Worm (Caenorhabditis elegans): ENCODE data around the gene T21D12.12.

Gene T21D12.12

DNA sequence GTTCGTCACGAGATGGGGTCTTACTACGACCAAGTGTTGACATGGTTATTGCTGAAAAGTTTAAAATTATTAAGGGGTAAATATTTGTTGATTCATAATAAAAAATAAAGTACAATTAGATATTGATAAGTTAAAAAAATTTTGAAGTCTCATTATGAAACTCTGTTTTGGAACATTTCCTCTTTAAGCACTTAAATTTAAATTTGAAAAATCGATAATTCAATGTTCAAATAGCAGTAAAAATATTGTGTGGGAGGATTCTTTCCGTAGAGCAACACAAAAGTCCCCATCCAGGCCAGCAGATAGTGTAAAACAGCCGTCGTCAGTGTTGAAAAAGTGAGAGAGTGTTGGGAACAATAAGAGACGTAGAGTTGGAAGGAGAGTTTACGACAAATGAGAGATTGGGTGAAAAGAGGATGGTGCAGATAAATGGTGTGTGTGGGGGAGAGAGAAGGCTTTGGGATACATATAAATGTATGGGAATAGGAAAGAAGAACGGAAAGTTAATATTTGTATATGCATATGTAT lies 2.0 kb upstream of the T21D12.12 start, which contains the start of gene pat-6:
Gene pat-6 (minus strand): TSS at position 51 of the 528 bp plus-strand sequence.
- TF ChIP-seq ceh-36 (tag; optimal IDR thresholded peaks at IDR 0.05) (no peak), pes-1 (GFP tag; IDR thresholded peaks at IDR 0.05) (no peak), sea-1 (GFP tag; conservative IDR thresholded peaks at IDR 0.05) (no peak), scrt-1 (GFP tag; IDR thresholded peaks at IDR 0.05) (no peak)

DNA sequence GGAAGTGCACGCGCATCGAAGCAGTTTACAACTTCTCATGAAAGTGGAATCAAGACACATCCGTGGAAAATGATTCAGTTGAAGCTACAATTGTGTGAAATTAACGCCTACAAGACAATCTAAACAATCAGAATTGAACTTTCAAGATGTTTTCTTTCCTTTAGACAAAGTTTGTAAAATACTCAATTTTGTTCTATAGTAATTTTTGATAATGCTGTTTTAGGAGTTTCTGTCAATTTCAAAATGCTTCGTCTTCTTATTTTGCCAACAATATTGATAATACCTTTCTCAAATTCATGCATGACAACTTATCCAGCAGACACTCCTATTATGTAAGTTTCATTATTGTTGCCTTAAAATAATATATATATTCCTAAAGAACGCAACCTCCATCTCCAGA lies 2.9 kb downstream of the T21D12.12 start, which contains the start of gene T21D12.11:
Gene T21D12.11 (plus strand): TSS at position 301 of the 400 bp plus-strand sequence.
- TF ChIP-seq hmg-4 (GFP tag; optimal IDR thresholded peaks at IDR 0.05) = no peak
- no peak for TF ChIP-seq ceh-36 (tag; optimal IDR thresholded peaks at IDR 0.05)
- TF ChIP-seq B0310.2 (tag; optimal IDR thresholded peaks at IDR 0.05) = no peak
- no peak for TF ChIP-seq flt-1 (GFP tag; IDR thresholded peaks at IDR 0.05)
- no peak for TF ChIP-seq tra-4 (tag; optimal IDR thresholded peaks at IDR 0.05)
- no peak for TF ChIP-seq ets-7 (tag; optimal IDR thresholded peaks at IDR 0.05)

DNA sequence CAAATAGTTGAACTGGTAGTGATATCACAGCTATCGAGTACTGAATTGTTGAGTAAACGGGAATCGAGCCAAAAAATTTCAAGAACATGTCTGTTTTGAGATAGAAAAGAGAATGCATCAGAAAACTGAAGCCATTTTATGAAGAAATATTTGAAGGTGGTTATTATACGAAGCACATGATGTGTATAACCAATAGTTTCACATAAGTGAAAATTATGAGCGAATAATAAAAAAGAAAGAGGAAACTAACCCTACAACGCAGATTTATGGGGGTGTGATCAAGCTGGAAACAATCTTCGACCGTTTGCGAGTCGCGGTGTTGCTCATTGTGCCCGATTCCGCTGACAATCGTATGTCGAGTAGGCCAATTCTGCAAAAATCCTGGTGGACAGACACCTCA lies 7.1 kb downstream of the T21D12.12 start, which contains the start of gene srh-282:
Gene srh-282 (minus strand): TSS at position 101 of the 400 bp plus-strand sequence.
- TF ChIP-seq flt-1 (GFP tag; IDR thresholded peaks at IDR 0.05) (no peak), B0310.2 (tag; optimal IDR thresholded peaks at IDR 0.05) (no peak), hmbx-1 (tag; optimal IDR thresholded peaks at IDR 0.05) (no peak), F13C5.2 (tag; optimal IDR thresholded peaks at IDR 0.05) (no peak), sea-1 (GFP tag; conservative IDR thresholded peaks at IDR 0.05) (no peak), tbx-37 (GFP tag; conservative IDR thresholded peaks at IDR 0.05) (no peak), scrt-1 (GFP tag; IDR thresholded peaks at IDR 0.05) (no peak), tbx-11 (GFP tag; IDR thresholded peaks at IDR 0.05) (no peak), ama-1 (optimal IDR thresholded peaks at IDR 0.05) (no peak), tra-4 (tag; optimal IDR thresholded peaks at IDR 0.05) (no peak)

DNA sequence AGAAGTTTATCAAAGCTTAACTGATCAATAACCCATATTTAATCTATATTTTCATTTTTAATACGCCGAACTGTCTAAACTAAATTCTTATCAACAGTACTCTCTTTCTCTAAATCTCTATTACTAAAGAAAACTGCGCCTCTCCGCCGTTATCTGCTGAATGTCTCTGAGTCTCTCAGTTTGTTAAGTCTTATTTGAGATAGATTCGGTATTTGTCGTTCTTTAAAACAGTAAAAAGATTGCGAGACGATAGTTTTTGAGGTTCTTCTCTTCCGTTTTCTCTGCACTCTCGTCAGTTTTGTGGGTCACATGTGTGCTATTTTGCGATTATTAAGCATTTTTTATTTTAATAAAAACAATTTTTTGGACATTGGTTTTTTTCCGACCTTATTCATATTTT lies 7.9 kb downstream of the T21D12.12 start, which contains the start of gene sma-10:
Gene sma-10 (plus strand): TSS at position 236 of the 400 bp plus-strand sequence.
- TF ChIP-seq aly-1 (tag; optimal IDR thresholded peaks at IDR 0.05) = no peak
- TF ChIP-seq hnd-1 (tag; optimal IDR thresholded peaks at IDR 0.05) = no peak
- TF ChIP-seq ets-7 (tag; optimal IDR thresholded peaks at IDR 0.05) = no peak
- TF ChIP-seq B0310.2 (tag; optimal IDR thresholded peaks at IDR 0.05) = no peak

DNA sequence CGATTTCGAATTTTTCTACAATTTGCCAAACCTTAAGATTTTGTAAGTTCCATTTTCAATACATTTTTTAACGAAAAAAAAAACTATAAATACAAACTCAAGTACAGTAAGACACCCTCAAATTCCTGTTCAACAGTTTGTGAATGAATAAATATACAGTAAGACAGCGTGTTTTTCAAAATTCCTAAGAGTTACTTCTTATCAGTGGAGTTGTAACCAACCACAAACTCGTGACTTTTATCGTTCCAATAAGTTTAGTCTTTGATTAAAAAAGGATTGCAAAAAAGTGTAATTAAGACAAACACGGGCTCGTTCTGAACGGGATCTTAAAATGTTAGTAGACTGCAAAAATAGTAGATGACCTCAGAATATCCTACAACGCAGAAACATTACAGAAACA lies 8.9 kb downstream of the T21D12.12 start:
- TF ChIP-seq flt-1 (GFP tag; IDR thresholded peaks at IDR 0.05) (no peak), sea-1 (GFP tag; conservative IDR thresholded peaks at IDR 0.05) (no peak), scrt-1 (GFP tag; IDR thresholded peaks at IDR 0.05) (no peak), B0310.2 (tag; optimal IDR thresholded peaks at IDR 0.05) (no peak), tbx-37 (GFP tag; conservative IDR thresholded peaks at IDR 0.05) (no peak), ets-7 (tag; optimal IDR thresholded peaks at IDR 0.05) (no peak), tbx-11 (GFP tag; IDR thresholded peaks at IDR 0.05) (no peak), pes-1 (GFP tag; IDR thresholded peaks at IDR 0.05) (no peak), ama-1 (optimal IDR thresholded peaks at IDR 0.05) (no peak), ceh-13 (GFP tag; optimal IDR thresholded peaks at IDR 0.05) (no peak)

DNA sequence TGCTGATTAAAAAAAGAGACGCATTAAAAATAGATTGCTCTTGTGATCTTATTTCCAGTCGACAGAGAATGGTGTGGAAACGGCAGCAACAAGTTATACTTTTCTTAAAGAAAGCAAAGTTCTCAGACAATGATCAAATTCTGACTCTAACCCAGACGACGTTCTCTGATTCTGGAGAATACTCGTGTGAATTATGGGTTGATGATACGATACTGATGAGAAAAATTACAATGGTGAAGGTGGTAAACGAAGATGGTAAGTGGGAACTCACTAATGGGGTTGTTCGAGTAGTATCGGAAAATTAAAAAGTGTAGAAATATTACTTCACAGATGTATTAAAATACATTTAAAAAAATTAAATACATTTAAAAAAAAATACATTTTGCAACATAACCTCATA lies 12.0 kb downstream of the T21D12.12 start:
- TF ChIP-seq hmbx-1 (tag; optimal IDR thresholded peaks at IDR 0.05) = no peak
- TF ChIP-seq tra-4 (tag; optimal IDR thresholded peaks at IDR 0.05) = no peak
- no peak for TF ChIP-seq sea-1 (GFP tag; conservative IDR thresholded peaks at IDR 0.05)
- TF ChIP-seq tbx-37 (GFP tag; conservative IDR thresholded peaks at IDR 0.05) = no peak
- no peak for TF ChIP-seq F13C5.2 (tag; optimal IDR thresholded peaks at IDR 0.05)
- TF ChIP-seq scrt-1 (GFP tag; IDR thresholded peaks at IDR 0.05) = no peak

DNA sequence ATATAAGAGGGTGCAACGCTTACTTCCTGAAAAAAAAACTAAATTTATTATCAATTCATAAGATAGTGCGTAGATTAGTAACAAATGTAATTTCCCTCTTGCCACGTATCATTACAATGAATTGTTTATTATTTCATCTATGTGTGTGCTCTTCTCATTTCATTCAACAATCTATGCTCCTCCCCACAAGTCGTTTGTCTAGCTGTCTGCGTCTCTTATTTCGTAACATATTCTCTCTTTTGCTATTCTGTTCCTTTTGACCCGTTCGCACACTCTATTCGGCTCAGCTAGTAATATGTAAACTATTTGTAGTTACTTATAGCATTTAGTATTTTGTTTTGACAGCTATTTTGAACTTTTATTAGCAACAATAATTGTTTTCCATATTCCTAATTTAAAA lies 15.8 kb downstream of the T21D12.12 start:
- TF ChIP-seq scrt-1 (GFP tag; IDR thresholded peaks at IDR 0.05) = no peak
- no peak for TF ChIP-seq aly-1 (tag; optimal IDR thresholded peaks at IDR 0.05)
- no peak for TF ChIP-seq ama-1 (optimal IDR thresholded peaks at IDR 0.05)
- no peak for TF ChIP-seq ceh-36 (tag; optimal IDR thresholded peaks at IDR 0.05)
- TF ChIP-seq hnd-1 (tag; optimal IDR thresholded peaks at IDR 0.05) = no peak
- no peak for TF ChIP-seq ceh-13 (GFP tag; optimal IDR thresholded peaks at IDR 0.05)
- TF ChIP-seq pes-1 (GFP tag; IDR thresholded peaks at IDR 0.05) = no peak
- TF ChIP-seq tbx-37 (GFP tag; conservative IDR thresholded peaks at IDR 0.05) = no peak
- TF ChIP-seq tbx-11 (GFP tag; IDR thresholded peaks at IDR 0.05) = no peak

DNA sequence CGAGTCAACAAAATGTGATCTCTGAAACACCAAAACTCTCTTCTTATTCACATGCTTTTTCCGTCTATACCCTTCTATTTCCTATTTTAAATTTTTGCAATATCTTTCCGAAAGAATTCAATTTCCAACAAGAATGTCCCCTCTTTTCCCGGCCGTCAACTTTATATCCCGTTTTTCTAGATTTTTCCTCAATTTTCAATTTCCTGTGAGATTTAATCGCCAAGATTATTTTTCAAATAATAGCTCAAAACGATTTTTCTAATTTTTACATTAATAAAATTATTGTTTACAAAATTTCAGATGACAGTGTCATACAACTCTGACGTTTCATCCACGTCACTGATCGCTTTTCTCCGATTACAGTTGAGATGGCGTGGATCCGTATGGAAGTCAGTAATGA lies 17.1 kb downstream of the T21D12.12 start, which contains the start of gene best-19:
Gene best-19 (plus strand): TSS at position 301 of the 400 bp plus-strand sequence.
- TF ChIP-seq hmg-4 (GFP tag; optimal IDR thresholded peaks at IDR 0.05) (no peak), hmbx-1 (tag; optimal IDR thresholded peaks at IDR 0.05) (no peak), B0310.2 (tag; optimal IDR thresholded peaks at IDR 0.05) (no peak), ceh-36 (tag; optimal IDR thresholded peaks at IDR 0.05) (no peak), ets-7 (tag; optimal IDR thresholded peaks at IDR 0.05) (no peak), tra-4 (tag; optimal IDR thresholded peaks at IDR 0.05) (no peak), aly-1 (tag; optimal IDR thresholded peaks at IDR 0.05) (no peak), hnd-1 (tag; optimal IDR thresholded peaks at IDR 0.05) (no peak), tbx-37 (GFP tag; conservative IDR thresholded peaks at IDR 0.05) (no peak), flt-1 (GFP tag; IDR thresholded peaks at IDR 0.05) (no peak), F13C5.2 (tag; optimal IDR thresholded peaks at IDR 0.05) (no peak), ama-1 (optimal IDR thresholded peaks at IDR 0.05) (no peak), sea-1 (GFP tag; conservative IDR thresholded peaks at IDR 0.05) (no peak), tbx-11 (GFP tag; IDR thresholded peaks at IDR 0.05) (no peak), scrt-1 (GFP tag; IDR thresholded peaks at IDR 0.05) (no peak), ceh-13 (GFP tag; optimal IDR thresholded peaks at IDR 0.05) (no peak), pes-1 (GFP tag; IDR thresholded peaks at IDR 0.05) (no peak)

Measured in whole organism, early embryonic.